Worm (Caenorhabditis elegans): ENCODE results near the gene cest-34.
A peak's percentile ranks its signal among the peaks of the same experiment; 100 is the strongest.

cest-34 gene

ce11 chrV:6656451-6657115 lies 20.0 kb upstream of the cest-34 start, which contains the start of gene snb-1 (continued):
- TF ChIP-seq fkh-8 (tag; optimal IDR thresholded peaks at IDR 0.05), result no peak
- TF ChIP-seq dsc-1 (tag; optimal IDR thresholded peaks at IDR 0.05), result peak; percentile 34
- peak; percentile 83 for TF ChIP-seq mep-1 (tag; optimal IDR thresholded peaks at IDR 0.05)
- peak; percentile 87 for TF ChIP-seq blmp-1 (tag; optimal IDR thresholded peaks at IDR 0.05)
- TF ChIP-seq grh-1 (GFP tag; IDR thresholded peaks at IDR 0.05), result peak; percentile 58

ce11 chrV:6657532-6658259 lies 18.9 kb upstream of the cest-34 start:
- TF ChIP-seq nhr-76 (tag; optimal IDR thresholded peaks at IDR 0.05), result no peak
- no peak for TF ChIP-seq pag-3 (tag; optimal IDR thresholded peaks at IDR 0.05; ENCODE audit: borderline replicate concordance, insufficient read depth)
- no peak for TF ChIP-seq aha-1 (tag; optimal IDR thresholded peaks at IDR 0.05)
- no peak for TF ChIP-seq lin-13 (GFP tag; optimal IDR thresholded peaks at IDR 0.05)
- no peak for TF ChIP-seq zag-1 (tag; optimal IDR thresholded peaks at IDR 0.05)
- TF ChIP-seq snpc-4 (tag; optimal IDR thresholded peaks at IDR 0.05), result peak; percentile 56
- TF ChIP-seq nhr-71 (tag; optimal IDR thresholded peaks at IDR 0.05), result no peak
- no peak for TF ChIP-seq xbp-1 (tag; optimal IDR thresholded peaks at IDR 0.05)
- no peak for TF ChIP-seq mep-1 (tag; optimal IDR thresholded peaks at IDR 0.05)
- TF ChIP-seq egl-13 (tag; optimal IDR thresholded peaks at IDR 0.05), result no peak
- peak in 1 of 3 experiments; percentile 10 for TF ChIP-seq ceh-82 (tag; optimal IDR thresholded peaks at IDR 0.05)
- no peak for TF ChIP-seq sox-4 (tag; optimal IDR thresholded peaks at IDR 0.05)

- TF ChIP-seq sox-4 (tag; optimal IDR thresholded peaks at IDR 0.05), result no peak
- TF ChIP-seq mef-2 (tag; optimal IDR thresholded peaks at IDR 0.05), result no peak
- TF ChIP-seq xbp-1 (tag; optimal IDR thresholded peaks at IDR 0.05), result peak; percentile 35
- TF ChIP-seq lin-35 (GFP tag; optimal IDR thresholded peaks at IDR 0.05), result peak in 1 of 2 experiments; percentile 35
- TF ChIP-seq nhr-71 (tag; optimal IDR thresholded peaks at IDR 0.05), result peak; percentile 41
- peak; percentile 72 to 99 (median 91) for TF ChIP-seq ceh-82 (tag; optimal IDR thresholded peaks at IDR 0.05)
- TF ChIP-seq rnt-1 (tag; optimal IDR thresholded peaks at IDR 0.05), result peak; percentile 26
- TF ChIP-seq pax-3 (tag; optimal IDR thresholded peaks at IDR 0.05), result peak; percentile 22
- TF ChIP-seq snpc-4 (tag; optimal IDR thresholded peaks at IDR 0.05), result peak; percentile 46
- TF ChIP-seq tbx-2 (tag; optimal IDR thresholded peaks at IDR 0.05), result peak; percentile 53
- no peak for TF ChIP-seq nhr-237 (tag; optimal IDR thresholded peaks at IDR 0.05)
- TF ChIP-seq mab-9 (GFP tag; IDR thresholded peaks at IDR 0.05), result no peak
- TF ChIP-seq C04F5.9 (tag; optimal IDR thresholded peaks at IDR 0.05), result no peak
- peak in 1 of 2 experiments; percentile 51 for TF ChIP-seq lsy-2 (tag; optimal IDR thresholded peaks at IDR 0.05)
- TF ChIP-seq fkh-8 (tag; optimal IDR thresholded peaks at IDR 0.05), result peak; percentile 82
- peak in 1 of 2 experiments; percentile 30 for TF ChIP-seq efl-1 (optimal IDR thresholded peaks at IDR 0.05)
- peak in 1 of 2 experiments; percentile 3 for TF ChIP-seq efl-1 (GFP tag; optimal IDR thresholded peaks at IDR 0.05 in 1 of 2)
- peak; percentile 43 for TF ChIP-seq snu-23 (GFP tag; optimal IDR thresholded peaks at IDR 0.05)
- peak; percentile 48 for TF ChIP-seq dsc-1 (tag; optimal IDR thresholded peaks at IDR 0.05)
- peak; percentile 26 for TF ChIP-seq nhr-19 (GFP tag; conservative IDR thresholded peaks at IDR 0.05)
- TF ChIP-seq ztf-4 (tag; optimal IDR thresholded peaks at IDR 0.05), result no peak
- TF ChIP-seq nhr-20 (tag; optimal IDR thresholded peaks at IDR 0.05), result peak; percentile 8
- peak; percentile 23 for TF ChIP-seq mep-1 (tag; optimal IDR thresholded peaks at IDR 0.05)
- TF ChIP-seq nhr-47 (tag; optimal IDR thresholded peaks at IDR 0.05), result peak; percentile 63
- TF ChIP-seq ztf-11 (tag; optimal IDR thresholded peaks at IDR 0.05), result peak in 1 of 2 experiments; percentile 25
- no peak for TF ChIP-seq irx-1 (tag; optimal IDR thresholded peaks at IDR 0.05)
- no peak for TF ChIP-seq lin-15B (tag; optimal IDR thresholded peaks at IDR 0.05)
- peak in 1 of 2 experiments; percentile 46 for TF ChIP-seq mdl-1 (tag; optimal IDR thresholded peaks at IDR 0.05)
- peak; percentile 84 for TF ChIP-seq lin-14 (GFP tag; optimal IDR thresholded peaks at IDR 0.05)
- peak; percentile 57 for TF ChIP-seq unc-86 (tag; optimal IDR thresholded peaks at IDR 0.05)
- peak; percentile 35 for TF ChIP-seq swsn-7 (tag; optimal IDR thresholded peaks at IDR 0.05)
- peak; percentile 36 for TF ChIP-seq isw-1 (GFP tag; IDR thresholded peaks at IDR 0.05)
- peak; percentile 58 for TF ChIP-seq egl-13 (tag; optimal IDR thresholded peaks at IDR 0.05)
- no peak for TF ChIP-seq ceh-63 (GFP tag; optimal IDR thresholded peaks at IDR 0.05)
- peak in 1 of 3 experiments; percentile 41 for TF ChIP-seq dpl-1 (GFP tag; optimal IDR thresholded peaks at IDR 0.05)
- peak; percentile 30 for TF ChIP-seq fos-1 (tag; optimal IDR thresholded peaks at IDR 0.05)
- TF ChIP-seq fkh-10 (GFP tag; optimal IDR thresholded peaks at IDR 0.05), result peak; percentile 72
Observed at ce11 chrV:6658765-6659164, 17.8 kb upstream of the cest-34 start.
